Worm (Caenorhabditis elegans): ENCODE measurements around the gene F45E4.5.

DNA sequence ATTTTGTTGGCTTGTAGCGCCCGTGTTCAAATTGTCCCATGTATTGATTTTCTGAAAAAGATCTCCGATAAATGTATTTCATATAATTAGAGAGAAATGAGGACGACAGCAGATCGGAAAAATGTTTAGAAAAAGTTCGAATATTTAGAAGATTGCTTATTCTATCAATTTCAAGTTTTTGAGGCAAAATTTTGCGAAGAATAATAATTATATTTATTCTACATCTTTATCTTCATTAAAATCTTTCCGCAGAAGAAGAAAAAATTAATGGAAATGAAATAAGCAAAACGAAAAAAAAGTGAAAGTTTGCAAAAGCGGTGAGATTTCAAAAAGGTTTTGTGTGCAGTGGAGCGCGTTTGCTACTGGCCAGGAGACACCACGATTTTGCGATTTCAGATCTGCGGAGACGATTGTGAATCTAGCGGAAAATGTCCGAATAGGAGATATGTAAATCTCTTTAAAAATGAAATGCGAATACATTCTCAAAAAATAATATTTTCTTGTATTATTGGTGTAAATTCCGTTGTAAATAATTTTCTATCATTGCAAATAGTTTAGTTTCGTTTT is 25.5 kb upstream of the F45E4.5 start, which contains the start of gene nrde-4:
- no peak for TF ChIP-seq nfya-2 (GFP tag; IDR thresholded peaks at IDR 0.05)
- no peak for TF ChIP-seq B0019.2 (GFP tag; conservative IDR thresholded peaks at IDR 0.05)
- no peak for TF ChIP-seq lin-26 (GFP tag; IDR thresholded peaks at IDR 0.05)
- TF ChIP-seq him-1 (tag; optimal IDR thresholded peaks at IDR 0.05): no peak
- TF ChIP-seq hmg-20 (GFP tag; IDR thresholded peaks at IDR 0.05): no peak
- no peak for TF ChIP-seq Y67H2A.10 (GFP tag; conservative IDR thresholded peaks at IDR 0.05)
- TF ChIP-seq C06A6.2 (GFP tag; conservative IDR thresholded peaks at IDR 0.05): no peak
- TF ChIP-seq K11D2.4 (GFP tag; IDR thresholded peaks at IDR 0.05): no peak
